Fruit fly (Drosophila melanogaster) whole organism, embryonic: ENCODE results near the gene Charon.

Experiments used
- Asciz ChIP-seq: fragments of 200-800 bp; sonication (Bioruptor generic); optimal IDR thresholded peaks from 2 replicates; lab custom pipeline; 2017; ENCODE audit warnings: missing biosample characterization, mild to moderate bottlenecking, missing genetic modification characterization, missing genetic modification reagents
- Bdp1 ChIP-seq: fragments of 200-800 bp; sonication (Bioruptor generic); optimal IDR thresholded peaks from 3 replicates; lab custom pipeline; 2016; ENCODE audit warnings: missing biosample characterization, missing genetic modification characterization
- CG10209 ChIP-seq: fragments of 200-800 bp; sonication (Bioruptor generic); optimal IDR thresholded peaks from 3 replicates; lab custom pipeline; 2017; ENCODE audit warnings: missing biosample characterization, mild to moderate bottlenecking, missing genetic modification characterization, missing genetic modification reagents
- CG10543 ChIP-seq: fragments of 200-800 bp; sonication (Bioruptor generic); optimal IDR thresholded peaks from 3 replicates; lab custom pipeline; 2017; ENCODE audit warnings: missing biosample characterization, mild to moderate bottlenecking, missing genetic modification characterization, moderate library complexity
- CG11560 ChIP-seq: fragments of 200-800 bp; sonication (Bioruptor generic); IDR thresholded peaks from 3 replicates; pipeline ENCODE4 v1.3.6; 2022; ENCODE audit warnings: missing biosample characterization, missing genetic modification characterization
- CG12236 ChIP-seq: fragments of 200-800 bp; sonication (Bioruptor generic); optimal IDR thresholded peaks from 2 replicates; lab custom pipeline; 2016; ENCODE audit warnings: missing biosample characterization, missing genetic modification characterization
- CG12391 ChIP-seq: fragments of 200-800 bp; sonication (Bioruptor generic); optimal IDR thresholded peaks from 3 replicates; lab custom pipeline; 2018; ENCODE audit warnings: missing biosample characterization, mild to moderate bottlenecking, missing genetic modification characterization, moderate library complexity
- CG13287 ChIP-seq: fragments of 200-800 bp; sonication (Bioruptor generic); IDR thresholded peaks from 2 replicates; pipeline ENCODE4 v1.3.6; 2022; ENCODE audit warnings: missing biosample characterization, missing genetic modification characterization; ENCODE audit not compliant: partially characterized antibody
- CG13296 ChIP-seq: fragments of 200-800 bp; sonication (Bioruptor generic); optimal IDR thresholded peaks from 3 replicates; lab custom pipeline; 2018; ENCODE audit warnings: missing biosample characterization, mild to moderate bottlenecking, missing genetic modification characterization
- CG15601 ChIP-seq: fragments of 200-800 bp; sonication (Bioruptor generic); optimal IDR thresholded peaks from 3 replicates; lab custom pipeline; 2019; ENCODE audit warnings: missing biosample characterization, mild to moderate bottlenecking, missing genetic modification characterization, moderate library complexity
- CG17612 ChIP-seq: fragments of 200-800 bp; sonication (Bioruptor generic); IDR thresholded peaks from 2 replicates; pipeline ENCODE4 v1.3.6; 2022; ENCODE audit warnings: missing biosample characterization, missing genetic modification characterization
- CG17802 ChIP-seq: fragments of 200-800 bp; sonication (Bioruptor generic); optimal IDR thresholded peaks from 2 replicates; lab custom pipeline; 2018; ENCODE audit warnings: missing biosample characterization, mild to moderate bottlenecking, missing genetic modification characterization, moderate library complexity
- CG18011 ChIP-seq: fragments of 200-800 bp; sonication (Bioruptor generic); optimal IDR thresholded peaks from 2 replicates; lab custom pipeline; 2017; ENCODE audit warnings: missing biosample characterization, missing genetic modification characterization, mild to moderate bottlenecking, moderate library complexity, missing genotype
- CG2889 ChIP-seq: fragments of 200-800 bp; sonication (Bioruptor generic); IDR thresholded peaks from 3 replicates; pipeline ENCODE4 v1.3.6; 2022; ENCODE audit warnings: missing biosample characterization, missing genetic modification characterization
- CG31365 ChIP-seq: fragments of 200-800 bp; sonication (Bioruptor generic); optimal IDR thresholded peaks from 2 replicates; lab custom pipeline; 2018; ENCODE audit warnings: missing biosample characterization, mild to moderate bottlenecking, missing genetic modification characterization
- CG31388 ChIP-seq: fragments of 200-800 bp; sonication (Bioruptor generic); optimal IDR thresholded peaks from 2 replicates; lab custom pipeline; 2016; ENCODE audit warnings: missing biosample characterization, missing genetic modification characterization
- CG4404 ChIP-seq: fragments of 200-800 bp; sonication (Bioruptor generic); IDR thresholded peaks from 2 replicates; pipeline ENCODE4 v1.3.6; 2022; ENCODE audit warnings: missing biosample characterization, missing genetic modification characterization
- CG4820 ChIP-seq: fragments of 200-800 bp; sonication (Bioruptor generic); optimal IDR thresholded peaks from 3 replicates; lab custom pipeline; 2016; ENCODE audit warnings: missing biosample characterization, missing genetic modification characterization
- CG6813 ChIP-seq: fragments of 200-800 bp; sonication (Bioruptor generic); optimal IDR thresholded peaks from 2 replicates; lab custom pipeline; 2017; ENCODE audit warnings: missing biosample characterization, missing genetic modification characterization, mild to moderate bottlenecking, moderate library complexity, missing genetic modification reagents
- CG7839 ChIP-seq: fragments of 200-800 bp; sonication (Bioruptor generic); optimal IDR thresholded peaks from 3 replicates; lab custom pipeline; 2018; ENCODE audit warnings: missing biosample characterization, mild to moderate bottlenecking, missing genetic modification characterization, moderate library complexity
- CG8478 ChIP-seq: fragments of >200 bp; optimal IDR thresholded peaks from 2 replicates; lab custom pipeline; 2018
- CG8924 ChIP-seq: fragments of 200-800 bp; optimal IDR thresholded peaks from 3 replicates; lab custom pipeline; 2019; ENCODE audit warnings: missing biosample characterization, mild to moderate bottlenecking, missing genetic modification characterization, moderate library complexity
- Doc2 ChIP-seq: fragments of 200-800 bp; sonication (Bioruptor generic); IDR thresholded peaks from 2 replicates; pipeline ENCODE4 v1.3.6; 2022; ENCODE audit warnings: missing biosample characterization, missing genetic modification characterization
- Dp ChIP-seq: fragments of 200-800 bp; sonication (Bioruptor generic); optimal IDR thresholded peaks from 2 replicates; lab custom pipeline; 2018; ENCODE audit warnings: missing biosample characterization, mild to moderate bottlenecking, missing genetic modification characterization, moderate library complexity
- Fer2 ChIP-seq: fragments of 200-800 bp; sonication (Bioruptor generic); optimal IDR thresholded peaks from 2 replicates; lab custom pipeline; 2018; ENCODE audit warnings: missing biosample characterization, mild to moderate bottlenecking, missing genetic modification characterization, moderate library complexity
- Hand ChIP-seq: fragments of 200-800 bp; sonication (Bioruptor generic); optimal IDR thresholded peaks from 2 replicates; lab custom pipeline; 2017; ENCODE audit warnings: mild to moderate bottlenecking, missing biosample characterization, missing genetic modification reagents, missing genetic modification characterization
- MESR4 ChIP-seq: fragments of 200-800 bp; sonication (Bioruptor generic); optimal IDR thresholded peaks from 2 replicates; lab custom pipeline; 2018; ENCODE audit warnings: missing biosample characterization, mild to moderate bottlenecking, missing genetic modification characterization, moderate library complexity
- Meics ChIP-seq: fragments of 200-800 bp; sonication (Bioruptor generic); optimal IDR thresholded peaks from 2 replicates; lab custom pipeline; 2017; ENCODE audit warnings: missing biosample characterization, mild to moderate bottlenecking, missing genetic modification characterization
- Neu2 ChIP-seq: fragments of 200-800 bp; sonication (Bioruptor generic); optimal IDR thresholded peaks from 3 replicates; lab custom pipeline; 2016; ENCODE audit warnings: missing biosample characterization, missing genetic modification characterization, borderline replicate concordance
- Opbp ChIP-seq: fragments of 200-800 bp; sonication (Bioruptor generic); IDR thresholded peaks from 3 replicates; pipeline ENCODE4 v1.3.6; 2022; ENCODE audit warnings: missing biosample characterization, missing genetic modification characterization; ENCODE audit not compliant: partially characterized antibody
- Pdp1 ChIP-seq, 2 experiments: fragments of 200-800 bp; sonication (Bioruptor generic); optimal IDR thresholded peaks; 3 replicates each; lab custom pipeline; 2016; ENCODE audit warnings: missing biosample characterization in 2 of 2, missing genetic modification characterization in 2 of 2, mild to moderate bottlenecking in 1 of 2, moderate library complexity in 1 of 2
- Six4 ChIP-seq: fragments of 200-800 bp; sonication (Bioruptor generic); optimal IDR thresholded peaks from 2 replicates; lab custom pipeline; 2016; ENCODE audit warnings: missing biosample characterization, missing genetic modification characterization
- Sox100B ChIP-seq: fragments of 200-800 bp; sonication (Bioruptor generic); optimal IDR thresholded peaks from 3 replicates; lab custom pipeline; 2018; ENCODE audit warnings: missing biosample characterization, mild to moderate bottlenecking, missing genetic modification characterization
- Vsx1 ChIP-seq: fragments of 200-800 bp; sonication (Bioruptor generic); optimal IDR thresholded peaks from 2 replicates; lab custom pipeline; 2017; ENCODE audit warnings: missing biosample characterization, mild to moderate bottlenecking, missing genetic modification characterization, missing genetic modification reagents
- YL-1 ChIP-seq: fragments of 200-800 bp; sonication (Bioruptor generic); optimal IDR thresholded peaks from 3 replicates; lab custom pipeline; 2017; ENCODE audit warnings: missing biosample characterization, mild to moderate bottlenecking, missing genetic modification characterization
- bowl ChIP-seq: fragments of 200-800 bp; sonication (Bioruptor generic); IDR thresholded peaks from 2 replicates; pipeline ENCODE4 v1.3.6; 2022; ENCODE audit warnings: missing biosample characterization, missing genetic modification characterization
- cad ChIP-seq: fragments of >200 bp; optimal IDR thresholded peaks from 2 replicates; lab custom pipeline; 2017; ENCODE audit warnings: missing biosample characterization, missing genetic modification characterization
- crc ChIP-seq: fragments of 200-800 bp; sonication (Bioruptor generic); optimal IDR thresholded peaks from 2 replicates; lab custom pipeline; 2016; ENCODE audit warnings: missing biosample characterization, missing genetic modification characterization
- crp ChIP-seq, 2 experiments: fragments of 200-800 bp; sonication (Bioruptor generic); optimal IDR thresholded peaks; 2 replicates in 1 of 2; 3 replicates in 1 of 2; lab custom pipeline; 2017; ENCODE audit warnings: missing biosample characterization in 2 of 2, missing genetic modification characterization in 2 of 2, mild to moderate bottlenecking in 1 of 2, moderate library complexity in 1 of 2
- ems ChIP-seq: fragments of 200-800 bp; sonication (Bioruptor generic); optimal IDR thresholded peaks from 3 replicates; lab custom pipeline; 2016; ENCODE audit warnings: missing biosample characterization, missing genetic modification characterization
- fru ChIP-seq: fragments of >200 bp; optimal IDR thresholded peaks from 2 replicates; lab custom pipeline; 2017
- grau ChIP-seq: fragments of 200-800 bp; optimal IDR thresholded peaks from 3 replicates; lab custom pipeline; 2019; ENCODE audit warnings: missing biosample characterization, mild to moderate bottlenecking, missing genetic modification characterization, moderate library complexity
- lola ChIP-seq, 3 experiments: fragments of >200 bp in 2 of 3; fragments of 200-800 bp in 1 of 3; sonication (Bioruptor generic) in 1 of 3; optimal IDR thresholded peaks; 2 replicates each; lab custom pipeline; 2017 to 2019; ENCODE audit warnings: missing biosample characterization in 3 of 3, missing genetic modification characterization in 3 of 3, mild to moderate bottlenecking in 1 of 3, moderate library complexity in 1 of 3
- pros ChIP-seq: fragments of 200-800 bp; sonication (Bioruptor generic); optimal IDR thresholded peaks from 3 replicates; lab custom pipeline; 2019; ENCODE audit warnings: missing biosample characterization, mild to moderate bottlenecking, missing genetic modification characterization, moderate library complexity
- rib ChIP-seq: fragments of 200-800 bp; sonication (Bioruptor generic); IDR thresholded peaks from 2 replicates; pipeline ENCODE4 v1.3.6; 2022; ENCODE audit warnings: missing biosample characterization, missing genetic modification characterization
- run ChIP-seq: fragments of 200-800 bp; sonication (Bioruptor generic); optimal IDR thresholded peaks from 3 replicates; lab custom pipeline; 2018; ENCODE audit warnings: missing biosample characterization, mild to moderate bottlenecking, missing genetic modification characterization
- sim ChIP-seq: fragments of 200-800 bp; sonication (Bioruptor generic); IDR thresholded peaks from 2 replicates; pipeline ENCODE4 v1.3.6; 2022; ENCODE audit warnings: missing biosample characterization, missing genetic modification characterization
- vvl ChIP-seq: fragments of 200-800 bp; sonication (Bioruptor generic); IDR thresholded peaks from 2 replicates; pipeline ENCODE4 v1.3.6; 2022; ENCODE audit warnings: missing biosample characterization, missing genetic modification characterization

Gene Charon

DNA sequence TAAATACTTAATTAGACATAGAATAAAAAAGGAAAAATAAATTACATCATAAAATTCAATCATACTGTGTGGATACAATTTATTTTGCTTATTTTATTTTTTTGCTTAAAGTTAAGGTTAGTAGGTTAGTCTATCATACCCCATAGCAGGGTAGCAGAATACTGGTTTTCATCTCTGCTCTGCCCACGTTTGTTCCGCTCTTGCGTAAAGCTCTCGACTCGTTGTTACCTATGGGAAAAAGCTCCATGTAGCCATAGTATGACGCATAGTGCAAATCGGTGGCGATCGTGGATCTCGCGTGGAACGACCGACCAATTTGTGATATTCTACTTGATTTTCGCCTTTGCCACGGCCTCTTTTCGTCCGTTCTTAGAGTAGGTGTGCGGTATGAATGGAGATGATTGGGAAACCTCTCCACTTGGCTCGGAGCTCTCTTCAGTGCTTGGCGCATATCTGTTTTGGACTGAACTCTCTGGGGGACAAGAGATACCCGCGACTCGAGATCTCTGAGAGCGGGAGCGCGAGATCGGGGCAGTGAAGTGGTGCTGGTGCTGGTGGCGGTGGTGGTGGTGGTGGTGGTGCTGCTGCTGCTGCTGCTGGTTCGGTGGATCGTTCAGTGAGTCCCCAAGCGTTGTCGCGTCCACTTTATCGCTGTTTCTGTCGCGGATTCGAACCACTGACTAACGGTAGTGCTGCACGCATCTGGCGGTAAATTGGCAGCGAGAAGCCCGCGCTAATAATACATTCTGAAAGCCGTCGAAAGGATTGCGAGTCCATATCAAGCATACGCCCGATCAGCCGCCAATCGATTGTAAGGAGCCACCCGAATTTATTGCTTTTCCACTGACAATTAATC is 13.3 kb upstream of the Charon start, which contains the start of gene CG5001 (continued):
- TF ChIP-seq Opbp (no peak), CG11560 (peak; percentile 55; the same call in 2 of the 3 replicates), CG10209 (GFP tag; lab: Kevin White, UChicago) (peak; percentile 76), crp (GFP tag; optimal IDR thresholded peaks at IDR 0.05; lab: Kevin White, UChicago) (peak in 1 of 2 experiments; percentile 30), CG2889 (GFP tag; lab: Robert Waterston, UW) (peak; percentile 28; the same call in 1 of the 3 replicates), CG13287 (GFP tag; lab: Robert Waterston, UW) (peak; percentile 58), Neu2 (GFP tag; lab: Kevin White, UChicago) (no peak), CG15601 (tag; lab: Kevin White, UChicago) (peak; percentile 76), Bdp1 (GFP tag; lab: Kevin White, UChicago) (peak; percentile 28), CG7839 (tag; lab: Kevin White, UChicago) (peak; percentile 91), CG17612 (GFP tag; lab: Robert Waterston, UW) (no peak), pros (GFP tag; lab: Kevin White, UChicago) (no peak), sim (peak; percentile 83), grau (tag; lab: Kevin White, UChicago) (peak; percentile 89), Meics (GFP tag; lab: Kevin White, UChicago) (peak; percentile 84), rib (GFP tag; lab: Robert Waterston, UW) (peak; percentile 62), CG4404 (GFP tag; lab: Robert Waterston, UW) (peak; percentile 41; the same call in 1 of the 2 replicates), Asciz (no peak), CG31388 (GFP tag; lab: Kevin White, UChicago) (peak; percentile 70), ems (GFP tag; lab: Kevin White, UChicago) (peak; percentile 75), CG10543 (GFP tag; lab: Kevin White, UChicago) (peak; percentile 77), Doc2 (GFP tag; lab: Robert Waterston, UW) (no peak), MESR4 (GFP tag; lab: Kevin White, UChicago) (no peak), CG18011 (GFP tag; lab: Kevin White, UChicago) (peak; percentile 57), CG8478 (no peak), CG4820 (GFP tag; lab: Kevin White, UChicago) (peak; percentile 80), Sox100B (GFP tag; lab: Kevin White, UChicago) (no peak), Pdp1 (GFP tag; optimal IDR thresholded peaks at IDR 0.05; lab: Kevin White, UChicago) (peak; percentile 62 to 90), fru (lab: Kevin White, UChicago) (no peak), CG13296 (peak; percentile 88), cad (no peak), CG31365 (tag; lab: Kevin White, UChicago) (peak; percentile 57), Hand (GFP tag; lab: Kevin White, UChicago) (peak; percentile 57), crc (GFP tag; lab: Kevin White, UChicago) (peak; percentile 34), lola (GFP tag; optimal IDR thresholded peaks at IDR 0.05; lab: Kevin White, UChicago) (peak in 1 of 3 experiments; percentile 75), CG12236 (GFP tag; lab: Kevin White, UChicago) (peak; percentile 27), CG8924 (tag; lab: Kevin White, UChicago) (peak; percentile 87), CG17802 (tag; lab: Kevin White, UChicago) (peak; percentile 42), CG6813 (peak; percentile 75), Vsx1 (GFP tag; lab: Kevin White, UChicago) (no peak), vvl (peak; percentile 96), CG12391 (tag; lab: Kevin White, UChicago) (peak; percentile 93), bowl (GFP tag; lab: Robert Waterston, UW) (peak; percentile 36; the same call in 1 of the 2 replicates), run (tag; lab: Kevin White, UChicago) (peak; percentile 92), Dp (GFP tag; lab: Kevin White, UChicago) (no peak), Fer2 (tag; lab: Kevin White, UChicago) (peak; percentile 82), YL-1 (GFP tag; lab: Kevin White, UChicago) (peak; percentile 51), Six4 (GFP tag; lab: Kevin White, UChicago) (peak; percentile 77)
